1 fruit fly cellular context compared by ENCODE assay signal in the genomic region with DNA sequence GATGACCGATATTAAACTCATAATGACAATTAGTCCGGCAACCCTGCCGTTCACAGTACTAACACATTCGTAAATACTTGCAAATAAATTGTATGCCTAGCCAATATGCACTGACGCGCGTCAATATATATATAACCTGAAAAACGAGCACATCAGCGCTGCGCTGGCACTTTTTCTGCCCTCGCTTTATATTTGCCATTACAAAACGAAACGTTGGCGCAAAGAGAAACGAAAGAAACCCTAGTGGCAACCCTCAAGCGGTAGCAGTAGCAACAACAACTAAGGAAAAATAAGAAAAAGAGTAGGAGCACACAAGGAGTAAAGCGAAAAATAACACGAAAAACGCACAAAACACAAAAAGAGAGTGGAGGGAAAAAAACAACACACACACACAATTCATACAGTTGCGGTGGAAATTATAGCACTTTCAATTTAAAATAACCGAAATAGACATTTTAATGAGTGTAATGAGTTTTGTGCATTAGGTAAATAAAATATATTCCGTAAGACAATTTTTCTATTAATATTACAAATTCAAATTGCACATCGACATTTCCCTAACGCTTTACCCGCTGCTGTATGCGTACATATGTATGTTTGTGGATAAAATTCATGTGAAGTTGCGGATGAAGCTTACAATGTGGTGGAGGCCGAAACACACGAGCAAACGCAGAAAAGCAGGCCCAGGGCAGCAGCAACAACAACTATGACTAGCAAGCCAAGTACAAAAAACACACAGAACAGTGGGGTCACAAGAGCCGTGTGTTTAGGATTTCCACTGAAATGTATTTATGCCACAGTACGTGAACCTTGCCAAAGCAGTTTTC.
TF ChIP-seq lines count a peak whose summit lies in the region.

No protein-coding gene starts in this region.

TF ChIP-seq in whole organism, embryonic, 481 proteins besides CTCF, POLR2A, EP300 and RAD21 (continued from another document and continues in another):
- TF ChIP-seq CG6254 (GFP tag; optimal IDR thresholded peaks at IDR 0.05; lab: Kevin White, UChicago) (peak; percentile 97), ftz-f1 (GFP tag; optimal IDR thresholded peaks at IDR 0.05; lab: Kevin White, UChicago) (peak; percentile 90), trh (GFP tag; optimal IDR thresholded peaks at IDR 0.05; lab: Kevin White, UChicago) (peak; percentile 97), CG4820 (GFP tag; optimal IDR thresholded peaks at IDR 0.05; lab: Kevin White, UChicago) (peak; percentile 98), Atf-2 (GFP tag; optimal IDR thresholded peaks at IDR 0.05; lab: Kevin White, UChicago) (peak; percentile 98), ase (GFP tag; IDR thresholded peaks at IDR 0.05; lab: Robert Waterston, UW) (peak; percentile 98), dimm (GFP tag; IDR thresholded peaks at IDR 0.05; lab: Robert Waterston, UW) (peak; percentile 97), Antp (GFP tag; optimal IDR thresholded peaks at IDR 0.05; lab: Kevin White, UChicago) (peak; percentile 97), chm (GFP tag; IDR thresholded peaks at IDR 0.05; lab: Robert Waterston, UW) (peak; percentile 99), exex (tag; optimal IDR thresholded peaks at IDR 0.05; lab: Kevin White, UChicago) (peak; percentile 93), CG12219 (GFP tag; optimal IDR thresholded peaks at IDR 0.05; lab: Kevin White, UChicago) (peak; percentile 99), org-1 (GFP tag; optimal IDR thresholded peaks at IDR 0.05; lab: Kevin White, UChicago) (peak; percentile 99), Jarid2 (GFP tag; optimal IDR thresholded peaks at IDR 0.05; lab: Kevin White, UChicago) (peak; percentile 95), Fer2 (tag; optimal IDR thresholded peaks at IDR 0.05; lab: Kevin White, UChicago) (peak; percentile 98), MTF-1 (GFP tag; optimal IDR thresholded peaks at IDR 0.05; lab: Kevin White, UChicago; ENCODE audit: borderline replicate concordance) (peak; percentile 98), Mrtf (GFP tag; IDR thresholded peaks at IDR 0.05; lab: Robert Waterston, UW) (peak; percentile 99), CG10267 (tag; optimal IDR thresholded peaks at IDR 0.05; lab: Kevin White, UChicago) (peak; percentile 97), CG15514 (GFP tag; optimal IDR thresholded peaks at IDR 0.05; lab: Kevin White, UChicago) (peak; percentile 95), trem (tag; optimal IDR thresholded peaks at IDR 0.05; lab: Kevin White, UChicago) (peak; percentile 96), Xbp1 (GFP tag; optimal IDR thresholded peaks at IDR 0.05; lab: Kevin White, UChicago) (peak; percentile 99), CG4360 (GFP tag; IDR thresholded peaks at IDR 0.05; lab: Robert Waterston, UW) (peak; percentile 84), sug (tag; optimal IDR thresholded peaks at IDR 0.05; lab: Kevin White, UChicago) (peak; percentile 98), CG3065 (GFP tag; optimal IDR thresholded peaks at IDR 0.05; lab: Kevin White, UChicago) (peak; percentile 96), slbo (GFP tag; IDR thresholded peaks at IDR 0.05; lab: Robert Waterston, UW) (peak; percentile 99), stwl (tag; optimal IDR thresholded peaks at IDR 0.05; lab: Kevin White, UChicago) (peak; percentile 27), CG32532 (GFP tag; IDR thresholded peaks at IDR 0.05; lab: Robert Waterston, UW) (peak; percentile 99), zfh2 (GFP tag; optimal IDR thresholded peaks at IDR 0.05; lab: Kevin White, UChicago) (peak; percentile 96), CG11456 (GFP tag; IDR thresholded peaks at IDR 0.05; lab: Robert Waterston, UW) (peak; percentile 98), zen (tag; optimal IDR thresholded peaks at IDR 0.05; lab: Kevin White, UChicago) (peak; percentile 98), CG43689 (GFP tag; IDR thresholded peaks at IDR 0.05; lab: Robert Waterston, UW) (peak; percentile 95), CG2678 (tag; optimal IDR thresholded peaks at IDR 0.05; lab: Kevin White, UChicago) (peak; percentile 100), D (optimal IDR thresholded peaks at IDR 0.05; lab: Kevin White, UChicago) (no peak), D (GFP tag; optimal IDR thresholded peaks at IDR 0.05; lab: Kevin White, UChicago) (peak; percentile 99), da (GFP tag; optimal IDR thresholded peaks at IDR 0.05; lab: Kevin White, UChicago) (peak; percentile 94), HmgD (GFP tag; optimal IDR thresholded peaks at IDR 0.05; lab: Kevin White, UChicago) (peak; percentile 91), repo (GFP tag; optimal IDR thresholded peaks at IDR 0.05; lab: Kevin White, UChicago) (peak; percentile 96), bsh (GFP tag; optimal IDR thresholded peaks at IDR 0.05; lab: Kevin White, UChicago) (peak; percentile 97 to 99), wor (GFP tag; IDR thresholded peaks at IDR 0.05; lab: Robert Waterston, UW) (peak; percentile 98), CG14441 (GFP tag; IDR thresholded peaks at IDR 0.05; lab: Robert Waterston, UW) (peak; percentile 99), ara (GFP tag; IDR thresholded peaks at IDR 0.05; lab: Robert Waterston, UW) (peak; percentile 99), CG17359 (tag; optimal IDR thresholded peaks at IDR 0.05; lab: Kevin White, UChicago) (peak; percentile 99), slou (GFP tag; optimal IDR thresholded peaks at IDR 0.05; lab: Kevin White, UChicago) (peak; percentile 97), mld (GFP tag; IDR thresholded peaks at IDR 0.05; lab: Robert Waterston, UW; ENCODE audit: partially characterized antibody) (no peak), CG13296 (GFP tag; optimal IDR thresholded peaks at IDR 0.05; lab: Kevin White, UChicago) (peak; percentile 99), CG11093 (GFP tag; IDR thresholded peaks at IDR 0.05; lab: Robert Waterston, UW) (peak; percentile 97), MESR4 (GFP tag; optimal IDR thresholded peaks at IDR 0.05; lab: Kevin White, UChicago) (peak; percentile 85), CG3726 (GFP tag; IDR thresholded peaks at IDR 0.05; lab: Robert Waterston, UW) (peak; percentile 98), CG3847 (GFP tag; IDR thresholded peaks at IDR 0.05; lab: Robert Waterston, UW) (peak; percentile 99), CG6765 (GFP tag; optimal IDR thresholded peaks at IDR 0.05; lab: Kevin White, UChicago) (peak; percentile 99), fd96Cb (tag; optimal IDR thresholded peaks at IDR 0.05; lab: Kevin White, UChicago) (peak; percentile 99), dpn (GFP tag; optimal IDR thresholded peaks at IDR 0.05; lab: Kevin White, UChicago) (peak; percentile 99), CG6791 (GFP tag; IDR thresholded peaks at IDR 0.05; lab: Robert Waterston, UW; ENCODE audit: partially characterized antibody) (no peak), CG17612 (GFP tag; IDR thresholded peaks at IDR 0.05; lab: Robert Waterston, UW) (peak; percentile 98), Gsc (GFP tag; IDR thresholded peaks at IDR 0.05; lab: Robert Waterston, UW) (peak; percentile 95), CG10274 (GFP tag; optimal IDR thresholded peaks at IDR 0.05; lab: Kevin White, UChicago) (peak; percentile 95), NK7.1 (GFP tag; optimal IDR thresholded peaks at IDR 0.05; lab: Kevin White, UChicago) (peak; percentile 97), Ets65A (GFP tag; lab: Kevin White, UChicago) (peak; percentile 100), knrl (GFP tag; IDR thresholded peaks at IDR 0.05; lab: Robert Waterston, UW; ENCODE audit: partially characterized antibody) (no peak), maf-S (GFP tag; optimal IDR thresholded peaks at IDR 0.05; lab: Kevin White, UChicago) (peak; percentile 96), Dek (tag; optimal IDR thresholded peaks at IDR 0.05; lab: Kevin White, UChicago) (peak; percentile 99), aop (GFP tag; IDR thresholded peaks at IDR 0.05; lab: Robert Waterston, UW) (peak; percentile 95), tup (GFP tag; optimal IDR thresholded peaks at IDR 0.05; lab: Kevin White, UChicago) (peak; percentile 96), E2f1 (GFP tag; IDR thresholded peaks at IDR 0.05; lab: Robert Waterston, UW) (peak; percentile 99), lov (optimal IDR thresholded peaks at IDR 0.05; lab: Kevin White, UChicago) (no peak), lov (GFP tag; IDR thresholded peaks at IDR 0.05; lab: Robert Waterston, UW) (peak; percentile 98), CG3281 (GFP tag; optimal IDR thresholded peaks at IDR 0.05; lab: Kevin White, UChicago) (peak; percentile 99), nom (GFP tag; optimal IDR thresholded peaks at IDR 0.05; lab: Kevin White, UChicago) (peak; percentile 99), Lim3 (GFP tag; IDR thresholded peaks at IDR 0.05; lab: Robert Waterston, UW) (peak; percentile 96), odd (GFP tag; optimal IDR thresholded peaks at IDR 0.05; lab: Kevin White, UChicago) (peak; percentile 99), Bgb (GFP tag; IDR thresholded peaks at IDR 0.05; lab: Robert Waterston, UW; ENCODE audit: partially characterized antibody) (no peak), zfh1 (GFP tag; IDR thresholded peaks at IDR 0.05; lab: Robert Waterston, UW) (peak; percentile 99), Max (GFP tag; optimal IDR thresholded peaks at IDR 0.05; lab: Kevin White, UChicago) (peak; percentile 99), toy (GFP tag; IDR thresholded peaks at IDR 0.05; lab: Robert Waterston, UW) (peak; percentile 97), Vsx1 (GFP tag; optimal IDR thresholded peaks at IDR 0.05; lab: Kevin White, UChicago) (peak; percentile 98), HLH3B (GFP tag; IDR thresholded peaks at IDR 0.05; lab: Robert Waterston, UW) (peak; percentile 99), CG14860 (GFP tag; IDR thresholded peaks at IDR 0.05; lab: Robert Waterston, UW; ENCODE audit: partially characterized antibody) (0 out of 3 replicates have a peak, but pooled peaks have one; percentile 14), CG15011 (GFP tag; optimal IDR thresholded peaks at IDR 0.05; lab: Kevin White, UChicago) (peak; percentile 99), Optix (GFP tag; IDR thresholded peaks at IDR 0.05; lab: Robert Waterston, UW) (peak; percentile 96), Nf-YA (GFP tag; IDR thresholded peaks at IDR 0.05; lab: Robert Waterston, UW) (peak; percentile 98), CG4404 (GFP tag; IDR thresholded peaks at IDR 0.05; lab: Robert Waterston, UW) (peak; percentile 96), onecut (GFP tag; IDR thresholded peaks at IDR 0.05; lab: Robert Waterston, UW) (peak; percentile 98), Dip3 (GFP tag; optimal IDR thresholded peaks at IDR 0.05; lab: Kevin White, UChicago) (peak; percentile 98), Fer1 (GFP tag; optimal IDR thresholded peaks at IDR 0.05; lab: Kevin White, UChicago) (peak; percentile 100), CG10321 (GFP tag; IDR thresholded peaks at IDR 0.05; lab: Robert Waterston, UW) (peak; percentile 88), CG3838 (GFP tag; optimal IDR thresholded peaks at IDR 0.05; lab: Kevin White, UChicago) (peak; percentile 94), CG6813 (GFP tag; optimal IDR thresholded peaks at IDR 0.05; lab: Kevin White, UChicago) (peak; percentile 99), gcm2 (GFP tag; optimal IDR thresholded peaks at IDR 0.05; lab: Kevin White, UChicago) (peak; percentile 99), dati (GFP tag; IDR thresholded peaks at IDR 0.05; lab: Robert Waterston, UW) (peak; percentile 98), CG16815 (GFP tag; optimal IDR thresholded peaks at IDR 0.05; lab: Kevin White, UChicago) (peak; percentile 98), Ssrp (tag; optimal IDR thresholded peaks at IDR 0.05; lab: Kevin White, UChicago) (peak; percentile 99), Xrp1 (GFP tag; IDR thresholded peaks at IDR 0.05; lab: Robert Waterston, UW) (peak; percentile 99), Oaz (GFP tag; IDR thresholded peaks at IDR 0.05; lab: Robert Waterston, UW) (peak; percentile 99), Usf (GFP tag; optimal IDR thresholded peaks at IDR 0.05; lab: Kevin White, UChicago) (peak; percentile 96), ash1 (GFP tag; optimal IDR thresholded peaks at IDR 0.05; lab: Kevin White, UChicago) (peak; percentile 97), Hr3 (GFP tag; optimal IDR thresholded peaks at IDR 0.05; lab: Kevin White, UChicago) (peak; percentile 98), mam (GFP tag; optimal IDR thresholded peaks at IDR 0.05; lab: Kevin White, UChicago) (peak; percentile 98), nerfin-2 (GFP tag; IDR thresholded peaks at IDR 0.05; lab: Robert Waterston, UW; ENCODE audit: partially characterized antibody) (no peak), zf30C (GFP tag; optimal IDR thresholded peaks at IDR 0.05; lab: Kevin White, UChicago) (peak; percentile 25), CG5245 (GFP tag; optimal IDR thresholded peaks at IDR 0.05; lab: Kevin White, UChicago) (peak; percentile 99), pho (GFP tag; optimal IDR thresholded peaks at IDR 0.05; lab: Kevin White, UChicago) (peak; percentile 98), bcd (GFP tag; optimal IDR thresholded peaks at IDR 0.05; lab: Kevin White, UChicago) (peak; percentile 99), ab (GFP tag; optimal IDR thresholded peaks at IDR 0.05; lab: Kevin White, UChicago) (peak; percentile 99), luna (GFP tag; optimal IDR thresholded peaks at IDR 0.05; lab: Kevin White, UChicago) (peak; percentile 90), CG34224 (GFP tag; IDR thresholded peaks at IDR 0.05; lab: Robert Waterston, UW; ENCODE audit: partially characterized antibody) (peak; percentile 15; the same call in 2 of the 3 replicates), CG11504 (tag; optimal IDR thresholded peaks at IDR 0.05; lab: Kevin White, UChicago) (peak; percentile 98), CG17328 (GFP tag; IDR thresholded peaks at IDR 0.05; lab: Robert Waterston, UW) (peak; percentile 99), Eip74EF (GFP tag; optimal IDR thresholded peaks at IDR 0.05; lab: Kevin White, UChicago) (peak in 1 of 2 experiments; percentile 99), CG9817 (tag; optimal IDR thresholded peaks at IDR 0.05; lab: Kevin White, UChicago) (peak; percentile 99), Opbp (GFP tag; IDR thresholded peaks at IDR 0.05; lab: Robert Waterston, UW; ENCODE audit: partially characterized antibody) (no peak), CG8478 (optimal IDR thresholded peaks at IDR 0.05; lab: Kevin White, UChicago) (no peak), her (GFP tag; optimal IDR thresholded peaks at IDR 0.05; lab: Kevin White, UChicago) (peak; percentile 95), CG17912 (GFP tag; optimal IDR thresholded peaks at IDR 0.05; lab: Kevin White, UChicago) (peak; percentile 95), ind (GFP tag; optimal IDR thresholded peaks at IDR 0.05; lab: Kevin White, UChicago) (peak; percentile 99), insv (GFP tag; optimal IDR thresholded peaks at IDR 0.05; lab: Kevin White, UChicago) (peak; percentile 56 to 83), MBD-R2 (GFP tag; IDR thresholded peaks at IDR 0.05; lab: Robert Waterston, UW) (peak; percentile 99), CG9727 (GFP tag; optimal IDR thresholded peaks at IDR 0.05; lab: Kevin White, UChicago) (peak; percentile 99), sisA (GFP tag; IDR thresholded peaks at IDR 0.05; lab: Robert Waterston, UW) (peak; percentile 99), CG8388 (GFP tag; optimal IDR thresholded peaks at IDR 0.05; lab: Kevin White, UChicago) (peak; percentile 99), Neu2 (GFP tag; optimal IDR thresholded peaks at IDR 0.05; lab: Kevin White, UChicago; ENCODE audit: borderline replicate concordance) (peak; percentile 60), Atf3 (GFP tag; optimal IDR thresholded peaks at IDR 0.05; lab: Kevin White, UChicago) (peak; percentile 95)
